Fruit fly (Drosophila melanogaster): ENCODE data around the gene hdm.
A peak's percentile ranks its signal among the peaks of the same experiment; 100 is the strongest.

hdm gene

dm6 chrX:7944772-7945722, 25.1 kb upstream of the hdm start (continued):
- TF ChIP-seq Dll (GFP tag; IDR thresholded peaks at IDR 0.05; ENCODE audit: partially characterized antibody) (0 out of 4 replicates have a peak, but pooled peaks have one; percentile 37), E2f2 (GFP tag; IDR thresholded peaks at IDR 0.05) (peak; percentile 7; the same call in 1 of the 2 replicates), sisA (GFP tag; IDR thresholded peaks at IDR 0.05) (0 out of 2 replicates have a peak, but pooled peaks have one; percentile 15), CG13424 (tag; optimal IDR thresholded peaks at IDR 0.05) (peak; percentile 33), NfI (GFP tag; optimal IDR thresholded peaks at IDR 0.05) (peak; percentile 36), Mad (GFP tag; optimal IDR thresholded peaks at IDR 0.05) (no peak), sqz (GFP tag; optimal IDR thresholded peaks at IDR 0.05) (peak; percentile 94), sens (GFP tag) (peak; percentile 83), E2f1 (GFP tag; IDR thresholded peaks at IDR 0.05) (0 out of 2 replicates have a peak, but pooled peaks have one; percentile 26), nerfin-1 (tag; optimal IDR thresholded peaks at IDR 0.05) (peak; percentile 25), rib (GFP tag; IDR thresholded peaks at IDR 0.05) (no peak), stc (GFP tag; IDR thresholded peaks at IDR 0.05) (0 out of 2 replicates have a peak, but pooled peaks have one; percentile 8), CG6175 (GFP tag; IDR thresholded peaks at IDR 0.05) (0 out of 3 replicates have a peak, but pooled peaks have one; percentile 10), CG13296 (GFP tag; optimal IDR thresholded peaks at IDR 0.05) (peak; percentile 31), CG31441 (GFP tag; IDR thresholded peaks at IDR 0.05) (peak; percentile 41), CG8388 (GFP tag; optimal IDR thresholded peaks at IDR 0.05) (no peak), CG7839 (tag; optimal IDR thresholded peaks at IDR 0.05) (peak; percentile 30), Abd-B (GFP tag; optimal IDR thresholded peaks at IDR 0.05) (no peak), Pdp1 (GFP tag; optimal IDR thresholded peaks at IDR 0.05) (peak in 1 of 2 experiments; percentile 93), D19B (GFP tag; optimal IDR thresholded peaks at IDR 0.05) (peak; percentile 51), CG17361 (GFP tag; IDR thresholded peaks at IDR 0.05) (0 out of 3 replicates have a peak, but pooled peaks have one; percentile 22), Deaf1 (tag; optimal IDR thresholded peaks at IDR 0.05) (peak; percentile 42), bab2 (GFP tag; optimal IDR thresholded peaks at IDR 0.05) (peak; percentile 22), CG2199 (GFP tag; IDR thresholded peaks at IDR 0.05) (0 out of 3 replicates have a peak, but pooled peaks have one; percentile 13), Fer3 (tag; optimal IDR thresholded peaks at IDR 0.05) (peak; percentile 13), Blimp-1 (GFP tag; optimal IDR thresholded peaks at IDR 0.05) (peak; percentile 42), CG15514 (GFP tag; optimal IDR thresholded peaks at IDR 0.05) (peak; percentile 26), ATbp (GFP tag; optimal IDR thresholded peaks at IDR 0.05) (peak; percentile 37), Fer1 (GFP tag; optimal IDR thresholded peaks at IDR 0.05) (peak; percentile 12), unpg (GFP tag; optimal IDR thresholded peaks at IDR 0.05) (peak; percentile 31), CG12659 (GFP tag; optimal IDR thresholded peaks at IDR 0.05) (peak; percentile 8), Drgx (GFP tag; IDR thresholded peaks at IDR 0.05) (peak; percentile 62), CG10543 (GFP tag; optimal IDR thresholded peaks at IDR 0.05) (peak; percentile 56), abd-A (tag; optimal IDR thresholded peaks at IDR 0.05) (peak; percentile 38), CG17359 (tag; optimal IDR thresholded peaks at IDR 0.05) (peak; percentile 27), Hey (tag; optimal IDR thresholded peaks at IDR 0.05) (no peak), Sin3A (optimal IDR thresholded peaks at IDR 0.05) (no peak), vvl (GFP tag; IDR thresholded peaks at IDR 0.05) (peak; percentile 50), HLH3B (GFP tag; IDR thresholded peaks at IDR 0.05) (0 out of 2 replicates have a peak, but pooled peaks have one; percentile 28), CG3995 (GFP tag; optimal IDR thresholded peaks at IDR 0.05) (peak; percentile 26), ewg (GFP tag; optimal IDR thresholded peaks at IDR 0.05) (peak; percentile 1), Med (GFP tag) (peak; percentile 85), CG16813 (GFP tag; IDR thresholded peaks at IDR 0.05; ENCODE audit: partially characterized antibody) (no peak), CG2120 (GFP tag; optimal IDR thresholded peaks at IDR 0.05) (peak; percentile 48), Dip3 (GFP tag; optimal IDR thresholded peaks at IDR 0.05) (peak; percentile 14), zf30C (GFP tag; optimal IDR thresholded peaks at IDR 0.05) (peak; percentile 68), lilli (GFP tag; optimal IDR thresholded peaks at IDR 0.05) (peak; percentile 15)
